Fruit fly (Drosophila melanogaster) whole organism, wandering third instar larva: Measurements from ENCODE around the gene puc.

ENCODE experiments used
- CrebA ChIP-seq: fragments of 200-800 bp; sonication (Bioruptor generic); optimal IDR thresholded peaks from 2 replicates; lab custom pipeline; 2016; ENCODE audit warnings: missing biosample characterization, mild to moderate bottlenecking, missing genetic modification characterization, borderline replicate concordance
- Jra ChIP-seq: sonication (Bioruptor generic); optimal IDR thresholded peaks from 2 replicates; lab custom pipeline; 2016; ENCODE audit warnings: missing biosample characterization, missing genetic modification characterization
- Mio ChIP-seq: sonication (Bioruptor generic); optimal IDR thresholded peaks from 2 replicates; lab custom pipeline; 2016; ENCODE audit warnings: missing biosample characterization, missing genetic modification characterization
- Rel ChIP-seq, 2 experiments: fragments of 200-800 bp; sonication (Bioruptor generic) in 1 of 2; optimal IDR thresholded peaks; 2 replicates in 1 of 2; 3 replicates in 1 of 2; lab custom pipeline; 2016 to 2019; ENCODE audit warnings: mild to moderate bottlenecking in 2 of 2, missing biosample characterization in 2 of 2, missing genetic modification characterization in 2 of 2, moderate library complexity in 1 of 2
- psq ChIP-seq: fragments of 200-800 bp; sonication (Bioruptor generic); optimal IDR thresholded peaks from 3 replicates; lab custom pipeline; 2017; ENCODE audit warnings: missing biosample characterization, mild to moderate bottlenecking, missing genetic modification characterization, moderate library complexity
- usp ChIP-seq: fragments of >200 bp; optimal IDR thresholded peaks from 2 replicates; lab custom pipeline; 2017; ENCODE audit warnings: missing biosample characterization, missing genetic modification characterization
- woc ChIP-seq: sonication (Bioruptor generic); optimal IDR thresholded peaks from 2 replicates; lab custom pipeline; 2016; ENCODE audit warnings: missing biosample characterization, mild to moderate bottlenecking, missing genetic modification characterization

- TF ChIP-seq Jra (GFP tag; lab: Kevin White, UChicago) (peak; percentile 19), Rel (GFP tag; optimal IDR thresholded peaks at IDR 0.05; lab: Kevin White, UChicago) (peak; percentile 32), Rel (tag; optimal IDR thresholded peaks at IDR 0.05; lab: Kevin White, UChicago) (no peak), Mio (no peak), CrebA (GFP tag; lab: Kevin White, UChicago) (no peak), woc (GFP tag; lab: Kevin White, UChicago) (peak; percentile 49), usp (GFP tag; lab: Kevin White, UChicago) (no peak), psq (GFP tag; lab: Kevin White, UChicago) (peak; percentile 79)
Observed at dm6 chr3R:8153958-8154606, 49.0 kb downstream of the puc start.
